Worm (Caenorhabditis elegans): Measurements from ENCODE around the gene F37B12.1.

DNA sequence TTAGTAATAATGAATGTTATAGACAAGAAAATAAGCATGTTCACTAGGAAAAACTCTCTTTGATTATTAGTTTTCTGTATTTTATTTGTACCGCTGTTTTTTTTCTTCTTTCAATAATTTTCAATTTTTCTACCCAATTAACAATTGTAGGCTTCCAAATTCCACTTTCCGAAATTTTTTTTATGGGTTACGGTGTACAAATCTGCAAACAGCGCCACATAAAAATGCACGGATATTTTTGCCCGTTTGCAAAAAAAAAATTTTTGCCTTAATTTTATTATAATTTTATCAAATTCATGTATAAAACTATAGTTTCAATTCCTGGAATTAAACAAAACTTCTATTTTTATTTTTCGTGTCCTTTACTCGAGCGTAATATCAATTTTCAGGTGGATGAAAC, 36.3 kb downstream of the F37B12.1 start, which contains the start of gene ooc-5:
- no peak for TF ChIP-seq lin-15B (tag; optimal IDR thresholded peaks at IDR 0.05)
- no peak for TF ChIP-seq fkh-10 (GFP tag; optimal IDR thresholded peaks at IDR 0.05)
- TF ChIP-seq jun-1 (tag; optimal IDR thresholded peaks at IDR 0.05): no peak
- no peak for TF ChIP-seq egl-13 (tag; optimal IDR thresholded peaks at IDR 0.05)
- no peak for TF ChIP-seq nhr-77 (tag; optimal IDR thresholded peaks at IDR 0.05)
